Fruit fly (Drosophila melanogaster) whole organism, prepupa: Measurements from ENCODE around the gene robl62A.

ENCODE experiments used
- Blimp-1 ChIP-seq: fragments of 200-800 bp; sonication (Bioruptor generic); optimal IDR thresholded peaks from 3 replicates; lab custom pipeline; 2017; ENCODE audit warnings: missing biosample characterization, missing genetic modification characterization, mild to moderate bottlenecking, moderate library complexity, missing genetic modification reagents
- CG10631 ChIP-seq: fragments of 200-800 bp; sonication (Bioruptor generic); optimal IDR thresholded peaks from 2 replicates; lab custom pipeline; 2016; ENCODE audit warnings: missing biosample characterization, missing genetic modification characterization
- CG10669 ChIP-seq: fragments of 200-800 bp; sonication (Bioruptor generic); optimal IDR thresholded peaks from 3 replicates; lab custom pipeline; 2018; ENCODE audit warnings: missing biosample characterization, mild to moderate bottlenecking, missing genetic modification characterization, moderate library complexity
- CG11294 ChIP-seq: fragments of 200-800 bp; sonication (Bioruptor generic); IDR thresholded peaks from 2 replicates; pipeline ENCODE4 v1.3.6; 2022; ENCODE audit warnings: missing biosample characterization, missing genetic modification characterization
- CG1621 ChIP-seq: fragments of 200-800 bp; sonication (Bioruptor generic); optimal IDR thresholded peaks from 3 replicates; lab custom pipeline; 2018; ENCODE audit warnings: missing biosample characterization, mild to moderate bottlenecking, missing genetic modification characterization
- CG3032 ChIP-seq: fragments of 200-800 bp; optimal IDR thresholded peaks from 2 replicates; lab custom pipeline; 2019; ENCODE audit warnings: missing biosample characterization, mild to moderate bottlenecking, missing genetic modification characterization, moderate library complexity
- CG3919 ChIP-seq: fragments of 200-800 bp; sonication (Bioruptor generic); optimal IDR thresholded peaks from 3 replicates; lab custom pipeline; 2016; ENCODE audit warnings: missing biosample characterization, missing genetic modification characterization
- CG4318 ChIP-seq: fragments of 200-800 bp; sonication (Bioruptor generic); optimal IDR thresholded peaks from 3 replicates; lab custom pipeline; 2017; ENCODE audit warnings: missing biosample characterization, mild to moderate bottlenecking, missing genetic modification characterization
- CG6163 ChIP-seq: fragments of 200-800 bp; sonication (Bioruptor generic); IDR thresholded peaks from 3 replicates; pipeline ENCODE4 v1.3.6; 2022; ENCODE audit warnings: missing biosample characterization, missing genetic modification characterization
- CG6276 ChIP-seq: fragments of 200-800 bp; sonication (Bioruptor generic); optimal IDR thresholded peaks from 2 replicates; lab custom pipeline; 2017; ENCODE audit warnings: missing biosample characterization, mild to moderate bottlenecking, missing genetic modification characterization
- CG6808 ChIP-seq: fragments of 200-800 bp; sonication (Bioruptor generic); optimal IDR thresholded peaks from 3 replicates; lab custom pipeline; 2017; ENCODE audit warnings: missing biosample characterization, missing genetic modification characterization, mild to moderate bottlenecking, moderate library complexity, missing genetic modification reagents
- CG6854 ChIP-seq: fragments of 200-800 bp; sonication (Bioruptor generic); optimal IDR thresholded peaks from 2 replicates; lab custom pipeline; 2017; ENCODE audit warnings: missing biosample characterization, mild to moderate bottlenecking, missing genetic modification characterization
- CG7368 ChIP-seq: fragments of 200-800 bp; sonication (Bioruptor generic); optimal IDR thresholded peaks from 3 replicates; lab custom pipeline; 2016; ENCODE audit warnings: missing biosample characterization, missing genetic modification characterization
- CG8119 ChIP-seq: fragments of 200-800 bp; sonication (Bioruptor generic); IDR thresholded peaks from 3 replicates; pipeline ENCODE4 v1.3.6; 2022; ENCODE audit warnings: missing biosample characterization, missing genetic modification characterization
- CG8319 ChIP-seq: fragments of 200-800 bp; sonication (Bioruptor generic); optimal IDR thresholded peaks from 3 replicates; lab custom pipeline; 2016; ENCODE audit warnings: missing biosample characterization, missing genetic modification characterization
- CG9139 ChIP-seq: fragments of 200-800 bp; sonication (Bioruptor generic); optimal IDR thresholded peaks from 3 replicates; lab custom pipeline; 2017; ENCODE audit warnings: missing biosample characterization, mild to moderate bottlenecking, missing genetic modification characterization
- Eip75B ChIP-seq: fragments of 200-800 bp; sonication (Bioruptor generic); optimal IDR thresholded peaks from 3 replicates; lab custom pipeline; 2016; ENCODE audit warnings: missing biosample characterization, missing genetic modification characterization
- Eip78C ChIP-seq: fragments of 200-800 bp; sonication (Bioruptor generic); peaks from one replicate; lab custom pipeline; 2016; ENCODE audit warnings: missing biosample characterization, missing genetic modification characterization
- Eip93F ChIP-seq: fragments of 200-800 bp; sonication (Bioruptor generic); optimal IDR thresholded peaks from 2 replicates; lab custom pipeline; 2016; ENCODE audit warnings: missing biosample characterization, mild to moderate bottlenecking, missing genetic modification characterization
- Ets21C ChIP-seq: fragments of 200-800 bp; sonication (Bioruptor generic); optimal IDR thresholded peaks from 3 replicates; lab custom pipeline; 2016; ENCODE audit warnings: missing biosample characterization, missing genetic modification characterization
- Gug ChIP-seq: fragments of 200-800 bp; sonication (Bioruptor generic); IDR thresholded peaks from 2 replicates; pipeline ENCODE4 v1.3.6; 2022; ENCODE audit warnings: missing biosample characterization, missing genetic modification characterization
- Hr38 ChIP-seq: sonication (Bioruptor generic); optimal IDR thresholded peaks from 2 replicates; lab custom pipeline; 2016; ENCODE audit warnings: missing biosample characterization, missing genetic modification characterization
- Hr39 ChIP-seq: fragments of 200-800 bp; sonication (Bioruptor generic); optimal IDR thresholded peaks from 2 replicates; lab custom pipeline; 2016; ENCODE audit warnings: missing biosample characterization, missing genetic modification characterization
- Hr4 ChIP-seq: fragments of 200-800 bp; sonication (Bioruptor generic); optimal IDR thresholded peaks from 3 replicates; lab custom pipeline; 2016; ENCODE audit warnings: missing biosample characterization, missing genetic modification characterization
- Lpt ChIP-seq: fragments of 200-800 bp; sonication (Bioruptor generic); optimal IDR thresholded peaks from 3 replicates; lab custom pipeline; 2016; ENCODE audit warnings: missing biosample characterization, missing genetic modification characterization
- Smox ChIP-seq: fragments of 200-800 bp; sonication (Bioruptor generic); optimal IDR thresholded peaks from 3 replicates; lab custom pipeline; 2016; ENCODE audit warnings: missing biosample characterization, missing genetic modification characterization
- acj6 ChIP-seq: fragments of 200-800 bp; sonication (Bioruptor generic); optimal IDR thresholded peaks from 3 replicates; lab custom pipeline; 2016; ENCODE audit warnings: missing biosample characterization, missing genetic modification characterization
- dac ChIP-seq: fragments of 200-800 bp; sonication (Bioruptor generic); optimal IDR thresholded peaks from 2 replicates; lab custom pipeline; 2017; ENCODE audit warnings: missing biosample characterization, mild to moderate bottlenecking, missing genetic modification characterization
- eg ChIP-seq: fragments of 200-800 bp; sonication (Bioruptor generic); IDR thresholded peaks from 3 replicates; pipeline ENCODE4 v1.3.6; 2022; ENCODE audit warnings: missing biosample characterization, missing genetic modification characterization
- esn ChIP-seq: fragments of 200-800 bp; sonication (Bioruptor generic); optimal IDR thresholded peaks from 2 replicates; lab custom pipeline; 2016; ENCODE audit warnings: missing biosample characterization, mild to moderate bottlenecking, missing genetic modification characterization, moderate library complexity
- fd59A ChIP-seq: fragments of 200-800 bp; sonication (Bioruptor generic); optimal IDR thresholded peaks from 2 replicates; lab custom pipeline; 2017; ENCODE audit warnings: missing biosample characterization, mild to moderate bottlenecking, missing genetic modification characterization, missing genetic modification reagents
- fkh ChIP-seq: fragments of 200-800 bp; sonication (Bioruptor generic); optimal IDR thresholded peaks from 3 replicates; lab custom pipeline; 2017; ENCODE audit warnings: missing biosample characterization, mild to moderate bottlenecking, missing genetic modification characterization, moderate library complexity
- pdm3 ChIP-seq: fragments of 200-800 bp; sonication (Bioruptor generic); optimal IDR thresholded peaks from 3 replicates; lab custom pipeline; 2016; ENCODE audit warnings: missing biosample characterization, missing genetic modification characterization
- salr ChIP-seq, 2 experiments: fragments of 200-800 bp; sonication (Bioruptor generic); optimal IDR thresholded peaks; 3 replicates each; lab custom pipeline; 2016 to 2018; ENCODE audit warnings: missing biosample characterization in 2 of 2, missing genetic modification characterization in 2 of 2, mild to moderate bottlenecking in 1 of 2
- spab ChIP-seq: fragments of 200-800 bp; sonication (Bioruptor generic); optimal IDR thresholded peaks from 2 replicates; lab custom pipeline; 2017; ENCODE audit warnings: missing biosample characterization, mild to moderate bottlenecking, missing genetic modification characterization, missing genetic modification reagents
- ss ChIP-seq, 2 experiments: fragments of 200-800 bp; sonication (Bioruptor generic); optimal IDR thresholded peaks; 2 replicates in 1 of 2; 3 replicates in 1 of 2; lab custom pipeline; 2017 to 2018; ENCODE audit warnings: mild to moderate bottlenecking in 2 of 2, missing biosample characterization in 2 of 2, missing genetic modification characterization in 2 of 2, moderate library complexity in 1 of 2
- svp ChIP-seq: fragments of 200-800 bp; sonication (Bioruptor generic); peaks from one replicate; lab custom pipeline; 2016; ENCODE audit warnings: missing biosample characterization, missing genetic modification characterization
- topi ChIP-seq: fragments of 200-800 bp; sonication (Bioruptor generic); optimal IDR thresholded peaks from 3 replicates; lab custom pipeline; 2016; ENCODE audit warnings: missing biosample characterization, missing genetic modification characterization
- vri ChIP-seq: fragments of 200-800 bp; sonication (Bioruptor generic); optimal IDR thresholded peaks from 3 replicates; lab custom pipeline; 2016; ENCODE audit warnings: missing biosample characterization, mild to moderate bottlenecking, missing genetic modification characterization

Gene robl62A

DNA sequence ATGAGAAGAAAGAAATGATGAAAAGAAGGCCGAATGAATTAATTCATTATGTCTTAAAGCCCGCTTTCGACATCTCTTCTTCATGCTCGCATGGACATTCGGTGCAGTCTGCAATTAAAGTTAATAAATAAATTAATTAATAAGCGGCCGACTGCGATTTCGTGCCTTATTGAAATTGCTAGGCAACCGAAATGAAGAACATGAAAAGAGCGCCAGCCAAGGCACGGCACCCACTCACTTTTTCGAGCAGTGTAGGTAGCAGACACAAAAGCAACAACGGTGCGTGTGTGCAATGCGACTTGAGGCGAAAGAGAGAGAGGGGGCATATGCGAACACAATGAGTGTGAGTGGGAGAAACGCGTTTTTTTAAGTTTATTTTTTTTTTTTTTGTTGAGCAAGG lies 13.0 kb upstream of the robl62A start (continued):
- peak; percentile 5 for TF ChIP-seq CG7368 (GFP tag; lab: Kevin White, UChicago)
- peak; percentile 20 for TF ChIP-seq CG6808
- TF ChIP-seq Gug (GFP tag; lab: Robert Waterston, UW) = peak; percentile 47; the same call in 1 of the 2 replicates
- peak; percentile 76 for TF ChIP-seq CG8119 (GFP tag; lab: Robert Waterston, UW)
- TF ChIP-seq CG1621 = peak; percentile 10
- TF ChIP-seq Hr38 (GFP tag; lab: Kevin White, UChicago) = no peak
- TF ChIP-seq ss (GFP tag; optimal IDR thresholded peaks at IDR 0.05; lab: Kevin White, UChicago) = peak; percentile 13 to 46
- TF ChIP-seq acj6 = peak; percentile 50
- TF ChIP-seq CG6163 (GFP tag; lab: Robert Waterston, UW) = peak; percentile 32; the same call in 1 of the 3 replicates
- TF ChIP-seq esn (GFP tag; lab: Kevin White, UChicago) = peak; percentile 65
- TF ChIP-seq vri = peak; percentile 18
- TF ChIP-seq spab (GFP tag; lab: Kevin White, UChicago) = no peak
- peak; percentile 50 for TF ChIP-seq CG6276
- peak; percentile 60 for TF ChIP-seq CG4318
- TF ChIP-seq Eip93F (GFP tag; lab: Kevin White, UChicago) = no peak
- TF ChIP-seq pdm3 (GFP tag; lab: Kevin White, UChicago) = peak; percentile 66

DNA sequence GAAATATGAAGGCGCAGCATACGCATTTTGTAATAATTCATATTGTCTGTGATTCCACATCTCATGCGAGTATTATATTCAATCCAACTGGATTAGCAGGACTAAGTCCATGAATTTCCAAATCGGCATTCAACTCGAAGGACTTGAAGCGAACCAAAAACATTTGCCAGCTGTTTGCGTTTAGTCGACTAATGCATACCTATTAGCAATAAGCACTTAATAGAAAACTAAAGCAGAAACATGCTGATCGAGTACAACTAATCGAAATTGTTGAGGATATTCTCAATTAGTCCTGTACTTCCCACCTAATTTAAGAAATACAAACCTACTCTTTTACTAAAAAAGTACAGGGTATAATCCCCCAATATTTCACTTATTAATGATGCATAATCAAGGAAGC lies 8.2 kb upstream of the robl62A start:
- no peak for TF ChIP-seq CG8119 (GFP tag; lab: Robert Waterston, UW)
- peak; percentile 25 for TF ChIP-seq Eip78C (GFP tag; lab: Kevin White, UChicago)

DNA sequence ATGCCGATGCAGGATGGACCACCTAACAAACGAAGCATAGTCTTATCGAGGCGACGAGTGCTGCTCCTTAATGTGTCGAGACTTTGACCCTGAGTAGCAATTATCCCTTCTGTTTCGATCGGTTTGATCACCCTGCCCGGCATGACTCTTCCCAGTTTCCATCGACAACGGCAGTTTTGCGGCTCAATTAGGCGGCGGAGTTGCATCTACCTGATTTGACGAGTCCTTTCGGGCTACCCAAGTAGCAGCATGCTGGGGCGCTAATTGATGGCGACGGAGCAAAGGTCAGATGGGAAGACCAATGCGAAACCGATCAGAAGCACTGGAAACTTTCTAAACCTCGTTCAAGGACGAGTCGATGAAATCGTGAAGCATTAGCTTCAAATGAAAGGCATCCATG lies 6.4 kb upstream of the robl62A start:
- no peak for TF ChIP-seq Smox (GFP tag; lab: Kevin White, UChicago)
- no peak for TF ChIP-seq dac (GFP tag; lab: Kevin White, UChicago)
- no peak for TF ChIP-seq ss (GFP tag; optimal IDR thresholded peaks at IDR 0.05; lab: Kevin White, UChicago)
- TF ChIP-seq, all 60 proteins: peak for 0

DNA sequence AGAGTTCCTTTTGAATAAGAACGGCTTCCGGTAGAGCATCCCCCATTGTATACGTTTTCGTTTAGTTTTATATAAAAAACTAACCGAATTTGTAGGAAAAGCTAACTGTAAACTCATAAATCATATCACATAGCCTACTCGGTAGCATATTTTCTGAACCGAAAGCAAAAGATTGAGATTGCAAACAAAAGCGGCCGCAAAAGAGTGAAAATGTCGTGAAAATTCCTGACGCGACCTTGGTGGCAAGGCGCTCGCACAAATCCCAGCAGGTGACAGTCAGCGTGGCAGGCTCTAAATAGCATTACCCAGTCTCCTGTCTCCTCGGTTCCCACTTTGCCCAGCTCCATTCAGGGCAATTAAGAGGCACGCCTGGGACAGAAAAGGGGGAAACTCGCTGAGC lies 5.5 kb upstream of the robl62A start, which contains the start of gene Naa30B:
Gene Naa30B, minus strand, starts transcription at position 101 of the 400 bp plus-strand sequence.
- TF ChIP-seq salr (GFP tag; optimal IDR thresholded peaks at IDR 0.05; lab: Kevin White, UChicago) (peak in 1 of 2 experiments; percentile 0), CG7368 (GFP tag; lab: Kevin White, UChicago) (no peak), CG1621 (no peak)

DNA sequence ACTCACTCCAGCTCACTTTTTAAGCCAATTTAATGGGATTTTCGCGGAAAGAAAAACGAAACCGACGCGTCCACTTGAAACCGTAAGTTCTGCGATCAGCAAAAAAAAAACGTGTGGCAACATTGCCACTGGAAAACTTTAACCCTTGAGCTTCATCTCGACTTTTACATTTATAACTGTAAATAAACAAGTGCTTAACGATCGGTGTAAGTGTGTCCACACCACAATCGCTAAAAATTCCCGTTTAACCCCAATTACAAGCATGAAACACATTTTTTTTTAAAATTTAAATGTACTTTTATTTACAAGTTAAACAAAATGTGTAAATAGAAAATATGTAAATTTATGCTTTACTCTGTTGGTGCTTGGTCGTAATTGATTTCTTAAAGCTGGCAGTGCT lies 2.3 kb upstream of the robl62A start, which contains the start of gene Ptp61F:
Gene Ptp61F, minus strand, starts transcription at position 101 of the 400 bp plus-strand sequence.
- TF ChIP-seq svp (GFP tag; lab: Kevin White, UChicago) (peak; percentile 3), CG3032 (tag; lab: Kevin White, UChicago) (no peak), CG6163 (GFP tag; lab: Robert Waterston, UW) (no peak), CG8319 (GFP tag; lab: Kevin White, UChicago) (no peak), CG6854 (no peak), Eip93F (GFP tag; lab: Kevin White, UChicago) (no peak), CG11294 (GFP tag; lab: Robert Waterston, UW) (no peak)

DNA sequence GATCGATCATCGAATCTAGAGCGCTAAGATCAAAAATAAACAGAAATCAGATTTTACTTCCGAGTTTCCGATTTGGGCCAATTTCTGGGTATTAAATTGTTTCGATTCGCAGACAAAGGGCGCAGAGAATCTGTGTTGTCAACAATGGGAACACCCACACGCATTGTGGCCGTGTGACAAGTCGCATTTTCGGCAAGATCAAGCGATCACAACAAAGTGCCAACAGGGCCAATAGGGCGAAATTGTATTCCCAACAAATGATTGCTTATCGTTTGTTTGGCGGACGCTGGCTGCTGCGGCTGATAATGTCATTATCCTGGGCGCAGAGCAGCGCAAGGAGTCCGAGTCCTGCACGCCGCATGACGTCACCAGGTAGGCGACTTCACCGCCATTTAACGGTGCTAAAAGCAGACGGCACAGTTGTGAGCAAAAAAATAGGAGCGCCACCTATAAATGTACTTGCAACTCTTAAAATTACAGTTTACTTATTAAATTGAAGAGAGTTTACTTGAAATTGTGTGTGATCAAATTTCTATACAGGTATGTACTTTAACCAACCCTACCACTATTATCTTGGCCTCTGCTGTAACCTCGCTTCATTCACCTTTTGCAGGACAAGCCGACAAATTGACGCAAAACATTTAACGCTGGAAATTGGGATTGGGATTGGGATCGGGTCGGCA lies 1.7 kb downstream of the robl62A start:
- TF ChIP-seq Blimp-1 (GFP tag; lab: Kevin White, UChicago) (no peak), Lpt (GFP tag; lab: Kevin White, UChicago) (no peak), eg (GFP tag; lab: Robert Waterston, UW) (peak; percentile 54; the same call in 2 of the 3 replicates), Hr4 (peak; percentile 37), CG9139 (GFP tag; lab: Kevin White, UChicago) (no peak), CG6854 (no peak), CG4318 (no peak), Ets21C (GFP tag; lab: Kevin White, UChicago) (peak; percentile 28), CG7368 (GFP tag; lab: Kevin White, UChicago) (no peak), svp (GFP tag; lab: Kevin White, UChicago) (no peak), CG1621 (peak; percentile 62), CG10631 (GFP tag; lab: Kevin White, UChicago) (peak; percentile 16), pdm3 (GFP tag; lab: Kevin White, UChicago) (peak; percentile 40), CG3032 (tag; lab: Kevin White, UChicago) (peak; percentile 60), fd59A (GFP tag; lab: Kevin White, UChicago) (peak; percentile 55), CG11294 (GFP tag; lab: Robert Waterston, UW) (no peak), fkh (no peak), Eip75B (peak; percentile 31), CG10669 (GFP tag; lab: Kevin White, UChicago) (peak; percentile 36), Eip78C (GFP tag; lab: Kevin White, UChicago) (no peak), CG3919 (GFP tag; lab: Kevin White, UChicago) (peak; percentile 42), CG6163 (GFP tag; lab: Robert Waterston, UW) (peak; percentile 78), topi (no peak), Hr39 (GFP tag; lab: Kevin White, UChicago) (peak; percentile 70)
